Fruit fly (Drosophila melanogaster): ENCODE results near the gene CG8064.

CG8064 gene

dm6 chr3R:18310766-18311367 is 27.4 kb downstream of the CG8064 start (continued):
- TF ChIP-seq Trl (optimal IDR thresholded peaks at IDR 0.05): no peak
- TF ChIP-seq Trl (GFP tag; optimal IDR thresholded peaks at IDR 0.05): no peak
- TF ChIP-seq CG7786 (GFP tag; optimal IDR thresholded peaks at IDR 0.05): no peak
- no peak for TF ChIP-seq CG17912 (GFP tag; optimal IDR thresholded peaks at IDR 0.05)
- peak; percentile 2 for TF ChIP-seq Abd-B (GFP tag; optimal IDR thresholded peaks at IDR 0.05)
- no peak for TF ChIP-seq CG1792 (GFP tag; optimal IDR thresholded peaks at IDR 0.05)
- TF ChIP-seq grn (GFP tag; optimal IDR thresholded peaks at IDR 0.05): no peak
- TF ChIP-seq unc-4 (GFP tag; IDR thresholded peaks at IDR 0.05; ENCODE audit: partially characterized antibody): no peak
- no peak for TF ChIP-seq Vsx1 (GFP tag; optimal IDR thresholded peaks at IDR 0.05)
- no peak for TF ChIP-seq Atf3 (GFP tag; optimal IDR thresholded peaks at IDR 0.05)
- TF ChIP-seq br (optimal IDR thresholded peaks at IDR 0.05): no peak
- no peak for TF ChIP-seq Lhr (GFP tag; optimal IDR thresholded peaks at IDR 0.05)
- TF ChIP-seq CG3838 (GFP tag; optimal IDR thresholded peaks at IDR 0.05): no peak
- TF ChIP-seq CG10267 (tag; optimal IDR thresholded peaks at IDR 0.05): peak; percentile 55
- TF ChIP-seq BEAF-32 (GFP tag; optimal IDR thresholded peaks at IDR 0.05): no peak
- no peak for TF ChIP-seq bab2 (GFP tag; optimal IDR thresholded peaks at IDR 0.05)
- TF ChIP-seq CG17568 (GFP tag; optimal IDR thresholded peaks at IDR 0.05): no peak
- TF ChIP-seq Optix (GFP tag; IDR thresholded peaks at IDR 0.05): peak; percentile 54; the same call in 1 of the 3 replicates
- TF ChIP-seq ap (GFP tag; IDR thresholded peaks at IDR 0.05): no peak
- TF ChIP-seq schlank (tag; optimal IDR thresholded peaks at IDR 0.05): no peak
- no peak for TF ChIP-seq Ets65A (GFP tag)
- TF ChIP-seq ash1 (GFP tag; optimal IDR thresholded peaks at IDR 0.05): no peak
- no peak for TF ChIP-seq btn (GFP tag; optimal IDR thresholded peaks at IDR 0.05)
- peak; percentile 29; the same call in 1 of the 3 replicates for TF ChIP-seq CG34224 (GFP tag; IDR thresholded peaks at IDR 0.05; ENCODE audit: partially characterized antibody)
- 0 out of 2 replicates have a peak, but pooled peaks have one; percentile 33 for TF ChIP-seq sob (GFP tag; IDR thresholded peaks at IDR 0.05)
- TF ChIP-seq gt (GFP tag; IDR thresholded peaks at IDR 0.05): no peak
- no peak for TF ChIP-seq CG17359 (tag; optimal IDR thresholded peaks at IDR 0.05)
- TF ChIP-seq Oaz (GFP tag; IDR thresholded peaks at IDR 0.05): no peak
- no peak for TF ChIP-seq GATAe (GFP tag; conservative IDR thresholded peaks at IDR 0.05)
- TF ChIP-seq klu (GFP tag; IDR thresholded peaks at IDR 0.05): no peak
- TF ChIP-seq kah (GFP tag; optimal IDR thresholded peaks at IDR 0.05): no peak
- no peak for TF ChIP-seq CG11560 (tag; IDR thresholded peaks at IDR 0.05)
- no peak for TF ChIP-seq CG12744 (GFP tag; optimal IDR thresholded peaks at IDR 0.05)
- peak; percentile 53 for TF ChIP-seq kni (GFP tag; optimal IDR thresholded peaks at IDR 0.05)
- TF ChIP-seq CG14050 (GFP tag; IDR thresholded peaks at IDR 0.05): no peak
- no peak for TF ChIP-seq CG32772 (GFP tag; IDR thresholded peaks at IDR 0.05)
- TF ChIP-seq slou (GFP tag; optimal IDR thresholded peaks at IDR 0.05): no peak
- TF ChIP-seq phol (tag; optimal IDR thresholded peaks at IDR 0.05): peak; percentile 49
- no peak for TF ChIP-seq corto (GFP tag; optimal IDR thresholded peaks at IDR 0.05)
- TF ChIP-seq CG2889 (GFP tag; IDR thresholded peaks at IDR 0.05): no peak
- no peak for TF ChIP-seq CG6175 (GFP tag; IDR thresholded peaks at IDR 0.05)
- no peak for TF ChIP-seq h (optimal IDR thresholded peaks at IDR 0.05)
- TF ChIP-seq CG8388 (GFP tag; optimal IDR thresholded peaks at IDR 0.05): no peak
- TF ChIP-seq sqz (GFP tag; optimal IDR thresholded peaks at IDR 0.05): no peak
- TF ChIP-seq CG31365 (tag; optimal IDR thresholded peaks at IDR 0.05): no peak
- peak; percentile 31; the same call in 1 of the 2 replicates for TF ChIP-seq Ptx1 (GFP tag; IDR thresholded peaks at IDR 0.05)
- TF ChIP-seq vvl (GFP tag; IDR thresholded peaks at IDR 0.05): peak; percentile 22; the same call in 1 of the 2 replicates
- TF ChIP-seq CG6813 (GFP tag; optimal IDR thresholded peaks at IDR 0.05): no peak
- no peak for TF ChIP-seq CG42726 (GFP tag; IDR thresholded peaks at IDR 0.05; ENCODE audit: partially characterized antibody)
- TF ChIP-seq gcm2 (GFP tag; optimal IDR thresholded peaks at IDR 0.05): no peak
- 0 out of 2 replicates have a peak, but pooled peaks have one; percentile 19 for TF ChIP-seq CG6272 (GFP tag; IDR thresholded peaks at IDR 0.05)
- TF ChIP-seq Dp (GFP tag; optimal IDR thresholded peaks at IDR 0.05): no peak

All from whole organism, embryonic.